Worm (Caenorhabditis elegans) whole organism, L4 larva: ENCODE measurements around the gene eri-5.

Experiments used
- F26F4.8 ChIP-seq: fragments of 200-800 bp; sonication (Bioruptor generic); conservative IDR thresholded peaks from 2 replicates; pipeline ENCODE4 v1.3.6; 2022; ENCODE audit warnings: missing genetic modification characterization, missing compliant biosample characterization
- daf-12 ChIP-seq: fragments of 150-350 bp; optimal IDR thresholded peaks from 2 replicates; lab custom pipeline; 2014; ENCODE audit warnings: missing biosample characterization, missing genetic modification reagents, missing genetic modification characterization
- nhr-11 ChIP-seq: fragments of 150-350 bp; optimal IDR thresholded peaks from 2 replicates; lab custom pipeline; 2014; ENCODE audit warnings: missing biosample characterization, missing genetic modification characterization
- nhr-28 ChIP-seq: fragments of 150-350 bp; optimal IDR thresholded peaks from 2 replicates; lab custom pipeline; 2014; ENCODE audit warnings: missing biosample characterization, missing genetic modification characterization
- skn-1 ChIP-seq: fragments of 150-350 bp; optimal IDR thresholded peaks from 2 replicates; lab custom pipeline; 2014; ENCODE audit warnings: missing biosample characterization, missing genetic modification characterization
- ztf-11 ChIP-seq: fragments of 150-350 bp; optimal IDR thresholded peaks from 2 replicates; lab custom pipeline; 2014; ENCODE audit warnings: missing biosample characterization, missing genetic modification characterization

DNA sequence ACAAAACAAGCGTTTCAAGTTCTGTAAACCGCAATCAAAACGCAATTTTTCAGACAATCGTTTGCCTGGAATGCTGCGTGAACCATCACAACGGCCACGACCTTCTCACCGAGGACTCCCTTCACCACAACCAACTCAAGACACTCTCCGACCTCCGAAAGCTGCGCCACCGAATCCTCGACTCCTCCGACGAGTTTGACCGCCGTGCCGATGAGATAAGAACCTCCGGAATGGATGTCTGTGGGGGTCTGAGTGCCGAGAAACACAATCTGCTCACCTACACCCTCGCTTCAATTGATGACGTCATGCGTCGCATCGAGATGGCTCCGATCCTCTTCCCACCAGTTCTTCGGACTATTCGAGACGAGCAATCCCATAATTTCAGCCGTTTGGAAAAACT, 43.7 kb downstream of the eri-5 start:
- TF ChIP-seq ztf-11 (tag; lab: Kevin White, UChicago) (no peak), skn-1 (tag; lab: Kevin White, UChicago) (no peak), daf-12 (tag; lab: Kevin White, UChicago) (no peak), nhr-11 (tag; lab: Kevin White, UChicago) (no peak), nhr-28 (tag; lab: Kevin White, UChicago) (no peak), F26F4.8 (GFP tag; lab: Robert Waterston, UW) (no peak)
